Worm (Caenorhabditis elegans) whole organism, dauer: ENCODE measurements around the gene ZK105.1.

Experiments
- unc-62 ChIP-seq: sonication (generic microtip); optimal IDR thresholded peaks from 2 replicates; lab custom pipeline; 2017; ENCODE audit warnings: missing biosample characterization, missing genetic modification reagents, missing genetic modification characterization

The ZK105.1 gene

DNA sequence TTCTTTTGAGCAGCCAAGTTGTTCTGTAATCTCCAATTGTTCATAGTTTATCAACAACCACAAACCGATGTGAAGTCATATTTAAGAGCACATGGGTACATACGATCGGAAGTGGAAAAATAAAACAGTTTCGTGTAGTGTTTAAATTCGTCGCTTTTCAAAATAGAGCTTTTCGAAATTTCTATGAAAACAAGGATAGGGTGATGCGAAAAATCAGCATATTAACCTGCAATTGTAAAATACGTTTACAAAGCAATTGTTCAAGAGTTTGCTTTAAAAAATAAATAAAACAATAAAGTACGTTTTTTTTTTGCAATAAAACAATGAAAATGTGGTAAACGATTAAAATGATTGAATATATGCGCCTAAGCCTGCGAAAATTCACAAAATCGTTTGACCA lies 8.2 kb downstream of the ZK105.1 start, which contains the start of gene ZK105.14:
ZK105.14 (minus strand) TSS at position 101 of the 400 bp plus-strand sequence.
- TF ChIP-seq unc-62, result no peak

DNA sequence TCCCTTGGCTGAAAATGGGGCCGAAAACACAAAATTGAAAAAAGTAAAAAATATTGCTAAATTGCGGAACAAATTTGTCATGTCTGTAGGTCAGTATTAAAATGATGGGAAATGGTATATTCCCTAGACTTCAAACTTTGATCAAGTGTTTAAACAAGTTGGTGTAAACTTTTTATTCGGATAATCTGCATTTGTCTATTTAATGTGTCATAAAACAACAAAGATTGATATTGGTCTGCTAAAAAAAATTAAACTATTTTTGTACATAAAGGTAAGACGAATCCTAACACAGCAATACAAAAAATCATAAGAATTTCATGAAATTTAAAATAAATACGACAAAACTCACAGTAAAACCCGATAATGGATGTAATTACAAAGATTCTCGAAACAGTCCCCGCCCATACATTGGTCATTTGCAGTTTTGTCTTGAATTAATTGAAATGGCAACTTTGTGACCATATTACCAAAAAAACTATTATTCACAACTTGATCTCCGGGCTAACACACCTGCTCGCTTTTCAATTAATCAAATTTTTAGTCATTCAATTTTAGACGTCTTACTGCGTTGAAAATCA lies 10.3 kb downstream of the ZK105.1 start, which contains the start of the genes ZK105.6 and ZK105.8:
ZK105.6 (minus strand) TSS at position 101 of the 578 bp plus-strand sequence.
ZK105.8 (plus strand) TSS at position 528 of the 578 bp plus-strand sequence.
- TF ChIP-seq unc-62, result no peak

DNA sequence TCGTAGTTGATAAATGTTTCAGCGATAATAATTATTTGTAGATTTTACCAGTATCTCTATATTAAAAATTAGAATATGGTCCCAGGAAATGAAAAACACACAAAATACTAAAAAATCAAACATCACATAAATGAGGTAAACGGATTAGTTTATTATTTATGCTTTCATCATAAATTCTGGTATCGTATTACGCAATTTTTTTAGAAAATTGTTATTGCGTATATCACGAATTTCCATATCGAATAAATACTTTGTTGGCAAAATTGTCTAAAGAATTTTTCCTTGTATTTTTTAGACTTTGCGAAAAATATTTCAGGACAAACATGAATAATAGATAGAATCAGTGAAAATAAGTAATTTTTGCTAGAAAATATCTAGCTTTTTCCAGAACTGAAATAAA lies 12.4 kb downstream of the ZK105.1 start:
- TF ChIP-seq unc-62, result no peak

DNA sequence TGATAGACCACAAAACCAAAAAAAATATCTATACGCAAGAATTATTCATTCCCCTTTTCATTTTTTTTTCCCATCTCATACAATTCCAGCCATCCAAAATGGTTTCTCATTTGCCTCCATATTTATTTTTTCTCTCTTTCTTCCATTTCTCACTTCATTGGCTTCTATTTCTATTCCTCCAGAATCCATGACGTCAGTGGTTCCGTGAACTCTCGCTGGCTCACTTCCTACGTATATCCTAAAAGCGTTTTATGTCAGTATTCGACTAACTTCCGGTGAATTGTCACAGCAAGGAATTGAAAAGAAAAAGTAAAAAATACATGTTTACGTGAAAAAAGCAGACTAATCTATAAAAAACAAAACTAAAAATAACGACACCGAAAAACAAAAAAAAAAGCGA lies 13.1 kb downstream of the ZK105.1 start:
- no peak for TF ChIP-seq unc-62

DNA sequence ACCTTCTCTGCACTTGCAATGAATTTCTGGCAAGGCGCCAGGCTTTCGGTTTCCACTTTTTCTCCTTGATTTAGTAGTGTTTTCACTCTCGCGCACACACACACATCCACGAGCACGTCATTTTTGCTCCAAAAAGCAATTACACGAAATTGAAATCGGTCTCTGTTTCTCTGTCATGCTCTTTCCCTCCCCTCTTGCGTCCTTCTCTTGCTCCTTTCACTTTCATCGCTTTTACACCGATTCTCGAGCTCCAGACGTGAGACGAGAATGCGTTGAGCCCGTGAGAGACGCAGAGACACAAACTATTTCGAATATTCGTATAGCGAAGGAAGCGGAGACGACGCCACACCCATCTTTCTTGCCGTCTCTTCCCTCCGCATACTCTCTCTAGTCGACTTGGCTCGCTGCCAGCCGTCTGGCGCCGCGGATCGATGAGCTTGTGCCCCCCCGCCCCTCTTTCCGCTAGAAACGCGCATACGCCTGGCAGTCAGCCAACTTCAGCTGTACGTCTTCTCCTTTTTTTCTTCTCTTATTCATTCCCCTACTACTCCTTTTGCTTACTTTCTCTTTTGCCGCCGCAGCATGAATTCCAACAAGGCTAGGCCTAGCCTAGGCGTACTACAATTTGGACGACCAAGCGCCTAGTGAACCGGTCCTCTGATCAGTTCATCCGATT lies 14.3 kb downstream of the ZK105.1 start:
- no peak for TF ChIP-seq unc-62

DNA sequence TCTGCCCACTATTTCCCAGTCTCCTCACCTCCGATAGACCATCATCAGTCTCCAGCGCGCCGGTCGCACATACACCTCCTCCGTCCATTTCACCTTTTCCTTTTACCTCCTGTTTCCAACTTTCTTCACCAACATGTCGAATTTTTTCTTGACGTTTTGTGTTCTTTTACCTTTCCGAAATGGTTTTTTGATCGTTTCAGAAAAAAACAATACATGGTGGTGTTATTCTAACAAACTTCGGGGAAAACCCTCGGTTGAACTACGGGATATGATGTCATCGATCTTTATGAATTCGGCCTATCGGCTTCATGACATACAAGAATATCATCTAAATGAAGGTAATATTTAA lies 14.9 kb downstream of the ZK105.1 start, which contains the start of gene Y97E10C.1:
Y97E10C.1 (plus strand) TSS at position 201 of the 349 bp plus-strand sequence.
- TF ChIP-seq unc-62, result no peak

DNA sequence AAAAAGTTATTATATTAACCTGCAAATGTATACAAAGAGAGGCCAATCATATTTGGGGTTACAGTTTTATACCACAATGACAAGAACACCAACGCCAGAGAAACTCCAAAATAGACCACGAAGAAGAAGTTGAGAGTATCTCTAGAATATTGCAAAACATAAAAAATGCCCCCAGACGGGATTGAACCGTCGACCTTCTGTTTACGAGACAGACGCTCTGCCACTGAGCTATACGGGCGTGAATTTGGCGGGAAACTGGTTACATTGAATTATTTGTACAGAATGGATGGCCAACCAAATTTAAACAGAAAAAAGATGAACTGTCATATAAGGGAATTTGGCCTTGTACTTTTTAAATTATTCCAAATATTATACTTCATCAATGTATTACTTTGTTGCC lies 16.7 kb downstream of the ZK105.1 start:
- no peak for TF ChIP-seq unc-62

DNA sequence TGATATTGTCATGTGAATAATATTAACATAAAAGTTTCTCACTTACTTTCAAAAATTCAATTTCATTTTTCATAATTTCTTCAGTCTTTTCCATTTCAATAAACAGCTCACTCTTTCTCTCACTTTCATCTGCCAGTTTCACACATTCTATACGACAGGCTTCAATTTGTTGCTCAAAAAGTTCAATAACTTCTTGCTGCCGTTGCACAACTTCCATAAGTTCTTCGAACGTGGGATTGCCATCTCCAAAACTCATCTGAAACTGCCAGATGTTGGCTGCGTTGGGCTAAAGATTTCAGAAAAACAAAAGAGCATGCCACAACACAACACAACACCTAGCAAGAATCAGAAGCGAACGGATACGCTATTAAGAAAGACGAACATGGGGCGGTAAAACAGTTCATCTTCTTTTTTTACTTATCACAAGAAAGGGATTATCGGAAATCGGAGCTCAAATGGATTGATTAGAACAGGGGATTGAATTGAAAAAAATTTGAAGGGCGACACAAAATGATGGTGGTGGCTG lies 19.5 kb downstream of the ZK105.1 start:
- no peak for TF ChIP-seq unc-62

DNA sequence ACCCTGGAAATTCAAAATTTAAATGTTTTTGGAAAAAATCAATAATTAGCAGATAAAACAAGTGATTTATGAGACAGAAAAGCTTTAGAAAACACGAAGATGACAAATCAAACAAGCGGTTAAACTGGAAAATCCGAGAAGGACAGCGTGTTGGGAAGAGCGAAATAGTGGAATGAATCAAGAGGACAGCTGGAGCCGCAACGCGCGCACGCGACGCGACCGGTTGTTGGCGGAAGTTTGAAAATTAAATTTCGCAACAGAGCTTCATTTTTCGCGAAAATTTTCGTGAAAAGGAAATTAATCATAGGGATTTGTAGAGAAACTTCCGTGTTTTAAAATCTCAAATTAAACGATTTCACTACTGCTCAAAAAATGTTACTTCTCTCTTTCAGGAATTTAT lies 21.1 kb downstream of the ZK105.1 start, which contains the start of gene clic-1:
clic-1 (minus strand) TSS at position 3 of the 400 bp plus-strand sequence.
- TF ChIP-seq unc-62, result no peak

DNA sequence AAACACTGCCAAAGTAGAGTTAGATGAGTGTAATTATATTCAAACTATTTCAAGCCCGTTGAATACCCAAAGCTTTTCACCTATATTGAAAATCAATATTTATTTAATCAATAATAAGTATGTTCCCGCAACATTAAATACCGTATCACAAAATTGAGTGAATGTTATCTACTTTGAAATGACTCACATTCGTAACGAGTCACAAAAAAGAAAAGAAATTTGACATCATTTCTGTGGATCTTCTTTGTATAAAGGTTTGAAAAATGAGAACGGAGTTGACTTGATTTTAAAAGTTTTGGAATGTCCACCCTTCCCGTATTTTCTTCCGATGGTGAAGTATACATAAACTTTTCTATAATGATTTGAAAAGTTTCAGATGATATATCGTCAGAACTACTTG lies 21.5 kb downstream of the ZK105.1 start, which contains the start of gene srr-10:
srr-10 (plus strand) TSS at position 301 of the 400 bp plus-strand sequence.
- TF ChIP-seq unc-62, result no peak

DNA sequence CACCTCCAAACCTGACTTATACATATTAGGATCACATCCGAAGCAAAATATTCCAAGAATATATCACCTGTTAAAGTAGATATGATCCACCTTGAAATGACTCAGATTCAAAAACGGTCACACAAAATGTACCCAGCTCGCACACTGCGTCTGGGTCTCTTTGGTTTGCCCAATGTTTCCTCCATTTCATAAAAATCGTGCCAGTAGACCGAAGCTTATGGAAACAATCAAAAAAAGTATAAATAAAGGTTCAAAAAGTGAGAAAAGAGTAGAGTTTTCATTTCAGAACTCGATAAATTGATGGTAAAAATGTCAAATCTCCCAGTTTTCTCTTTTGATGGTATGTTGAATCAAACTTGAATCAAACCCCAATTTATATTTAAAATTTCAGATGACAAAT lies 23.9 kb downstream of the ZK105.1 start, which contains the start of gene srr-9:
srr-9 (plus strand) TSS at position 301 of the 400 bp plus-strand sequence.
- TF ChIP-seq unc-62, result no peak

DNA sequence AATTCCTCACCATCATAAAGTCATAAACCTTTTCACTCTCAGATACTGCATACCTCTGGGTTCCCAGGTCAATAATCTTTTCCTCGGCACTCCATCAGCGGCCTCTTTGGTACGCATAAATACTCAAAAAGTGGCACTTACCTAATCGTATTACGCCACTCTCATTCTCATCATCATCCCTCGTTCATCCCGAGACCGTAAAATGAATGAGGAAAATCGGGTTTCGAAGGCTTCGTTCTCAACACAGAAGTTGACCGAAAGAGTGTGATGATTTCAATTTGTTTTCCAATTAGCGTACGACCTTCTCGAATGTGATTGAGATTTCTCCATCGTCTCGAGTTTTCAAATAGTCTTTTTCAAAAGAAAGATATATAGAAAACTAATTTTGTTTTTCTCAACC lies 26.2 kb downstream of the ZK105.1 start:
- TF ChIP-seq unc-62, result no peak

DNA sequence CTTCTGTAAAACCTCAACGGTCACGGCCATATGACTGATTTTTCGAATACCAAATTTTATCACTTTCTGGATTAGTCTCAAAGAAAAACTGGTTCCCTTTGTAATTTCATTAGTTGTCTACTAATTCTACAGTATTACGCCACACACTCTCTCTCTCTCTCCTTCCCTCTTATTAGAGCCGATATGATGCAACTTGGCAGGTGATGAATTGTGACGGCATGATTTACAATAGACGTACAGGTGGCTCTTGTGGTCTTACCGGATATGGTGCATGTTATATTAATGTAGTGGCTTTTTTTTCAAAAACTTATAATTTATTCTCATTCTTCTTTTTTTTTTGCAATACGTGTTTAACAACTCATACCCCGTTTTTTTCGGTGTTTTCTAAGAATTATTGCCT lies 28.1 kb downstream of the ZK105.1 start:
- TF ChIP-seq unc-62, result no peak

DNA sequence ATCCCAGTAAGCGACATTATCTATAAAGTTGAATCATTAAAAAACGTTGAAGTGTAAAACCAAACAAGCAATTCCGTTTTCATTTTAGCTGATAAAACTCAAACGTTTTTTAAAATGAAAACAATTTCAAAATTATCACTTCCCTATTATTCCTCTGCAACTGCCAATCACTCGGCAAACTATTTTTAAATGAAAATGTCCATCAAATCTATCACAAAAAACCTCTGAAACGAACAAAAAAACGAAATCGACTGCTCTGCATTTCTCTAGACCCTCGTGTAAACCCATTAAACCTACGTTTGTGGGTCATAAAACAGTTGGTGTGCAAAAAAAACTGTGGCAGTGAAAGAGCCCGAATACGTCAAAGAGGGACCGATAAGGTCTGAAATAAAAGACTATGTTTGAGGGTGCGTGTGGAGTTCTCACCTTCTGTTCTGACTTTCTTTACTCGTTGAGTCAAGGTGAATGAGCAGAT lies 28.7 kb downstream of the ZK105.1 start, which contains the start of gene fbxl-5:
fbxl-5 (plus strand) TSS at position 425 of the 475 bp plus-strand sequence.
- no peak for TF ChIP-seq unc-62

DNA sequence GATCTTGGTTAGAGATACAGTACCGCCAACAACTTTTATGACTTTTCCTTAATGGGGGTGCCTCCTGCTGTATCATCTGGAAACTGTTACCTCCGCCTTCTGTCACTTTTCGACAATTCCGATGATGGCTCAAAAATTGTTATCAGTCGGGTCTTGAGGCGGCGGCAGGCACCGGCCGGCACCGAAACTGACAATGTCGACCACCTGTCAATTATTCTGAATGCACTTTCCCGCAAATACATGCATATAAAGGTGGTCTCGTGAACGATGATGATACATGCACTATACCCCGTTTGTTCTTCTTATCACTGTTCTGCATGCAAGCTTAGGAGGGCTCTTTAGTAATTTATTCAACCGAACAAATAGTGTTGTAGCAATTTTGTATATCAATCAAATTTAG lies 30.3 kb downstream of the ZK105.1 start:
- no peak for TF ChIP-seq unc-62

DNA sequence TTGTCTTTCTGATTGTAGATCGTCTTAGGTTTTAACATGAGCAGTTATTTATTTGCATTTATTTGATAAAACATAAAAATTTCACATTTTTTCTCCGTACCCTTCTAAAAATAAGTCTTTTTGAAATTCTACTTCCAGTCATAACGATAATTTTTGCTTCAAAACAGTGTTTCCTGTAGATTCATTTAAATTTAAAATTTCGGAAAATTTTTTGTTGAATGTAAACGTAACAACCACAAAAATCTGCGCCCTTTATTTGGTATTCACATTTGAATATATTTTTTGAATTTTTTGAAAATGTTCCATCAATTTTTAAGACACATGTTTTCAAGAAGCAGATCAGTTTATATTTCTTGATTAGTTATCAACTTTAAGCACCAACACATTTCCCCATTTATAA lies 31.6 kb downstream of the ZK105.1 start:
- TF ChIP-seq unc-62, result no peak

DNA sequence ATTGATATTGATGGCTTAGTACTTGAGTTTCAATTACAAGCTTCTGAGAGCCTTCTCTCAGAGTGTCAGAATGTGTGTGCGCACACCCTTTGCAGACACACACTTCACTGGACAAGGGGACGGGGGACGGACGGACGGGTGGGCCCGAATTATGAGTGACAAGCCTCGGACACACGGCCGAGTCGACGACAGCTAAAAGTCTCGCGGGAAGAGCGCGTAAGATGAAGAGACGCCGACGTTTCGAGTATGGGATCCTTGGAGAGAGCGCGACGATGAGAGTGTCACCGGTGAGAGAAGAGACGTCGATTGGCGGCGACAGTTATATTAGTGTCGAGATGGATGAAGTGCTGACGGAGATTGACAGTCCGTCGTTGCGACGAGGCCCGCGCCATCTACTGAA lies 32.1 kb downstream of the ZK105.1 start:
- TF ChIP-seq unc-62, result no peak

DNA sequence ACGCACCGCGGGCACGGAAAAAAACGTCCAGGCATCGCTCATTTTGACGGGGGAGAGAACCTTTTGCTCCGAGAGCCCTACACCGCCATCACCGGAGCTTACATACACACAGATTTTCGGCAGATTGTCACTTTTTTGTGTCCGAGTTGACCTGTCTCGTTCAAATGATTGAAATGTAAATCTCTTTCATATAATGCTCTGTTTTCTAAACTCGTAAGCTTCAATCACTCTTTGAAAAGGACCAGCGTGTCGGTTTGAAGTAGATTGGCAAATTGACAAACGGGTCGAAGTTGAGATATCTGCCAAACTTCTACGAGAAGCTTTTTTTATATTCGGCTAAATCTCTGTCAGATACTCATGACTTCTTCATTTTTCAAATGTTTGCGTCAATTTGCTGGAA lies 33.3 kb downstream of the ZK105.1 start:
- no peak for TF ChIP-seq unc-62
